Worm (Caenorhabditis elegans): ENCODE data around the gene K05F1.10.

Gene K05F1.10

DNA sequence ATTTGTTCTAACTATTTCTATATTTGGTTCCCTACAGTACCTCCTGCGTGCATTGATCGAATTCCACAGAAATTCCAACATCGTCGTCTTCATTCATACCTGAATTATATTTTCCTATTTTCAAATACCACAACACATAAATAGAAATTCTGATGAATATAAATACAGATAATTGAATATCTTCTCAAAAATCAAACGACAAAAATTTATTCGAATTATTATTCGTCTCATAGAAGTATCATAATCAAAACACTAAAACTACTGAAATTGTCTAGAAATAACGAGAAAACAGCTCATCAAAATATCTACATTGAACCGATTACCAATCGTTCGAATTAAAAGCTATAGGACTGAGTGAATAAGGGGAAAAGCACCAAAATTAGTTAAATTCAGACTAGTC, 27.9 kb upstream of the K05F1.10 start, which contains the start of gene gtap-1:
Gene gtap-1 (minus strand): TSS at position 101 of the 400 bp plus-strand sequence.
- TF ChIP-seq lin-14 (GFP tag; optimal IDR thresholded peaks at IDR 0.05) (no peak), nhr-19 (GFP tag; conservative IDR thresholded peaks at IDR 0.05) (no peak), sup-37 (GFP tag; optimal IDR thresholded peaks at IDR 0.05) (no peak), snpc-4 (tag; optimal IDR thresholded peaks at IDR 0.05) (no peak), nhr-237 (tag; optimal IDR thresholded peaks at IDR 0.05) (no peak), F16B12.6 (tag; optimal IDR thresholded peaks at IDR 0.05) (no peak), mef-2 (tag; optimal IDR thresholded peaks at IDR 0.05) (no peak), efl-3 (GFP tag; optimal IDR thresholded peaks at IDR 0.05) (no peak), C16A3.4 (tag; optimal IDR thresholded peaks at IDR 0.05) (no peak), alr-1 (tag; optimal IDR thresholded peaks at IDR 0.05; ENCODE audit: borderline replicate concordance) (no peak), nhr-71 (tag; optimal IDR thresholded peaks at IDR 0.05) (no peak), tlp-1 (tag; optimal IDR thresholded peaks at IDR 0.05) (no peak), nhr-20 (tag; optimal IDR thresholded peaks at IDR 0.05) (no peak), ama-1 (optimal IDR thresholded peaks at IDR 0.05) (no peak)

DNA sequence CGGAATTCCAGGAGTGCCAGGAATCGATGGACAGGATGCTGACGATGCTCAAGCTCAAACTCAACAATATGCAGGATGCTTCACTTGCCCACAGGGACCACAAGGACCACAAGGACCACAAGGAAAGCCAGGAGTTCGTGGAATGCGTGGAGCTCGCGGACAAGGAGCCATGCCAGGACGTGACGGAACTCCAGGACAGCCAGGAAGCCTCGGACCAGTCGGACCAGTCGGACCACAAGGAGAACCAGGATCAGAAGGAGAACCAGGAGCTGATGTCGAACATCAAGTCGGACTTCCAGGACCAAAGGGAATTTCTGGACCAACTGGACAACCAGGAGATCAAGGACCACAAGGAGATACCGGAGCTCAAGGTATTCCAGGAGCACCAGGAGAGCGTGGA, 26.1 kb upstream of the K05F1.10 start:
- TF ChIP-seq aly-2 (tag; optimal IDR thresholded peaks at IDR 0.05) (no peak), lin-39 (tag; optimal IDR thresholded peaks at IDR 0.05) (no peak), nhr-12 (tag; optimal IDR thresholded peaks at IDR 0.05) (no peak)

ce11 chrII:5829940-5830424, 24.7 kb upstream of the K05F1.10 start, which contains the start of gene col-74:
col-74 (plus strand) TSS chrII:5830374.
- TF ChIP-seq nhr-84 (tag; optimal IDR thresholded peaks at IDR 0.05) = no peak
- TF ChIP-seq elt-2 (tag; optimal IDR thresholded peaks at IDR 0.05) = peak; percentile 55

- TF ChIP-seq C34B4.2 (tag; optimal IDR thresholded peaks at IDR 0.05) (no peak), fos-1 (tag; optimal IDR thresholded peaks at IDR 0.05) (no peak), skn-1 (tag; optimal IDR thresholded peaks at IDR 0.05) (no peak), dpl-1 (GFP tag; optimal IDR thresholded peaks at IDR 0.05) (no peak), tbx-2 (tag; optimal IDR thresholded peaks at IDR 0.05) (no peak), fkh-10 (GFP tag; optimal IDR thresholded peaks at IDR 0.05) (no peak), dsc-1 (tag; optimal IDR thresholded peaks at IDR 0.05) (no peak), ces-1 (GFP tag; optimal IDR thresholded peaks at IDR 0.05) (no peak), nhr-19 (GFP tag; conservative IDR thresholded peaks at IDR 0.05) (no peak), lsy-2 (tag; optimal IDR thresholded peaks at IDR 0.05) (no peak), hlh-17 (GFP tag; optimal IDR thresholded peaks at IDR 0.05; ENCODE audit: borderline replicate concordance) (no peak), aha-1 (tag; optimal IDR thresholded peaks at IDR 0.05) (no peak), unc-62 (GFP tag; optimal IDR thresholded peaks at IDR 0.05) (no peak), sup-37 (GFP tag; optimal IDR thresholded peaks at IDR 0.05) (no peak), ceh-88 (GFP tag; IDR thresholded peaks at IDR 0.05) (no peak), irx-1 (tag; optimal IDR thresholded peaks at IDR 0.05) (no peak)
Observed at ce11 chrII:5828486-5828885, 23.2 kb upstream of the K05F1.10 start, which contains the start of gene ZK1248.11. ZK1248.11 (minus strand) TSS chrII:5828586.

ce11 chrII:5827364-5827763, 22.1 kb upstream of the K05F1.10 start, which contains the start of gene tbc-2:
tbc-2 (minus strand) TSS chrII:5827443.
- TF ChIP-seq elt-2 (tag; optimal IDR thresholded peaks at IDR 0.05) (no peak), elt-3 (tag; optimal IDR thresholded peaks at IDR 0.05) (peak in 1 of 6 experiments; percentile 36), nhr-28 (tag; optimal IDR thresholded peaks at IDR 0.05) (no peak), dpl-1 (GFP tag; optimal IDR thresholded peaks at IDR 0.05) (no peak), lin-14 (GFP tag; optimal IDR thresholded peaks at IDR 0.05) (peak; percentile 51), nhr-47 (tag; optimal IDR thresholded peaks at IDR 0.05) (no peak), pag-3 (tag; optimal IDR thresholded peaks at IDR 0.05; ENCODE audit: borderline replicate concordance, insufficient read depth) (no peak), C04F5.9 (tag; optimal IDR thresholded peaks at IDR 0.05) (no peak), swsn-7 (tag; optimal IDR thresholded peaks at IDR 0.05) (no peak), grh-1 (GFP tag; IDR thresholded peaks at IDR 0.05) (peak; percentile 30; the same call in 1 of the 2 replicates), blmp-1 (tag; optimal IDR thresholded peaks at IDR 0.05) (peak; percentile 74)

Measured in whole organism, L1 larva.